Worm (Caenorhabditis elegans) whole organism, early embryonic: ENCODE results near the gene dgat-2.

Source experiments
- B0310.2 ChIP-seq: sonication (generic microtip); optimal IDR thresholded peaks from 2 replicates; lab custom pipeline; 2016; ENCODE audit warnings: mild to moderate bottlenecking, missing genetic modification characterization, missing compliant biosample characterization
- F13C5.2 ChIP-seq: sonication (generic microtip); optimal IDR thresholded peaks from 2 replicates; lab custom pipeline; 2017; ENCODE audit warnings: mild to moderate bottlenecking, missing genetic modification characterization, inconsistent platforms, missing compliant biosample characterization
- aly-1 ChIP-seq: sonication (generic microtip); optimal IDR thresholded peaks from 2 replicates; lab custom pipeline; 2016; ENCODE audit warnings: missing genetic modification characterization, missing compliant biosample characterization
- ama-1 ChIP-seq: fragments of 150-350 bp; optimal IDR thresholded peaks from 2 replicates; lab custom pipeline; 2014
- ceh-13 ChIP-seq: fragments of 200-800 bp; sonication (Bioruptor generic); optimal IDR thresholded peaks from 2 replicates; lab custom pipeline; 2018; ENCODE audit warnings: mild to moderate bottlenecking, missing genetic modification characterization, missing compliant biosample characterization
- ceh-36 ChIP-seq: sonication (generic microtip); optimal IDR thresholded peaks from 2 replicates; lab custom pipeline; 2016; ENCODE audit warnings: missing genetic modification characterization, inconsistent platforms, missing compliant biosample characterization
- ets-7 ChIP-seq: sonication (generic microtip); optimal IDR thresholded peaks from 2 replicates; lab custom pipeline; 2016; ENCODE audit warnings: missing genotype, missing genetic modification characterization, missing compliant biosample characterization
- flt-1 ChIP-seq: fragments of 200-800 bp; sonication (Bioruptor generic); IDR thresholded peaks from 2 replicates; pipeline ENCODE4 v1.3.6; 2022; ENCODE audit warnings: missing genetic modification characterization, missing compliant biosample characterization
- hmbx-1 ChIP-seq: sonication (generic microtip); optimal IDR thresholded peaks from 2 replicates; lab custom pipeline; 2016; ENCODE audit warnings: mild to moderate bottlenecking, missing genetic modification characterization, missing compliant biosample characterization
- hmg-4 ChIP-seq: fragments of 200-800 bp; sonication (Bioruptor generic); optimal IDR thresholded peaks from 2 replicates; lab custom pipeline; 2018; ENCODE audit warnings: mild to moderate bottlenecking, missing genetic modification characterization, missing compliant biosample characterization
- hnd-1 ChIP-seq: sonication (generic microtip); optimal IDR thresholded peaks from 2 replicates; lab custom pipeline; 2016; ENCODE audit warnings: missing genetic modification characterization, missing compliant biosample characterization
- pes-1 ChIP-seq: fragments of 200-800 bp; sonication (Bioruptor generic); IDR thresholded peaks from 2 replicates; pipeline ENCODE4 v1.3.6; 2022; ENCODE audit warnings: missing genetic modification reagents, missing genetic modification characterization, missing compliant biosample characterization
- scrt-1 ChIP-seq: fragments of 200-800 bp; sonication (Bioruptor generic); IDR thresholded peaks from 2 replicates; pipeline ENCODE4 v1.3.6; 2022; ENCODE audit warnings: missing genetic modification characterization, missing compliant biosample characterization
- sea-1 ChIP-seq: fragments of 200-800 bp; sonication (Bioruptor generic); conservative IDR thresholded peaks from 2 replicates; pipeline ENCODE4 v1.3.6; 2022; ENCODE audit warnings: missing genetic modification characterization, missing compliant biosample characterization
- tbx-11 ChIP-seq: fragments of 200-800 bp; sonication (Bioruptor generic); IDR thresholded peaks from 2 replicates; pipeline ENCODE4 v1.3.6; 2022; ENCODE audit warnings: missing genetic modification characterization, missing compliant biosample characterization
- tbx-37 ChIP-seq: fragments of 200-800 bp; sonication (Bioruptor generic); conservative IDR thresholded peaks from 2 replicates; pipeline ENCODE4 v1.3.6; 2022; ENCODE audit warnings: missing genetic modification reagents, missing genetic modification characterization, missing compliant biosample characterization
- tra-4 ChIP-seq: sonication (generic microtip); optimal IDR thresholded peaks from 2 replicates; lab custom pipeline; 2017; ENCODE audit warnings: missing genetic modification characterization, missing compliant biosample characterization

The dgat-2 gene

DNA sequence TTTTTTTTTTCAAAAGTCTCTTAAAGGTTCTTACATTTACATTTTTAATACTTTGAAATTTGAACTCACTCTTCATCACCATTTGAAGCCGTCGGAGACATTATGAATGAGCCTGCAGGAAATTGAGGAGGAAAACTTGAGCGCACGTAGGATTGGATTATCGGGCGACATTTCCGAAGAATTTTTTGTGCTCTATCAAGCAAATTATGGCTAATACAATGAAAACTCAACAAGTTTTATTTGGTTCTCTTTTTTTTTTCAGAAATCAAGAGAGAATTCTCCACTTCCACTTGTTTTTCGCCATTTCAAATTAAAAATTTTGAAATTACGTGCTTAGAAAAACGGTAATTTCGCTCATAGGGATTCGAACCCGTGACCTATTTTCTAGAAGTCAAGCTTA lies 7.6 kb downstream of the dgat-2 start, which contains the start of gene F59A1.12:
TSS of gene F59A1.12 (minus strand) at position 101 of the 400 bp plus-strand sequence.
- TF ChIP-seq B0310.2 (no peak), ama-1 (no peak), sea-1 (GFP tag; lab: Robert Waterston, UW) (no peak), F13C5.2 (tag; lab: Kevin White, UChicago) (no peak), tbx-11 (GFP tag; lab: Robert Waterston, UW) (no peak), hmg-4 (GFP tag; lab: Kevin White, UChicago) (no peak), aly-1 (tag; lab: Kevin White, UChicago) (no peak), ceh-13 (no peak), tra-4 (tag; lab: Kevin White, UChicago) (no peak), hnd-1 (tag; lab: Kevin White, UChicago) (no peak), ceh-36 (tag; lab: Kevin White, UChicago) (no peak), scrt-1 (GFP tag; lab: Robert Waterston, UW) (no peak), hmbx-1 (tag; lab: Kevin White, UChicago) (no peak)

DNA sequence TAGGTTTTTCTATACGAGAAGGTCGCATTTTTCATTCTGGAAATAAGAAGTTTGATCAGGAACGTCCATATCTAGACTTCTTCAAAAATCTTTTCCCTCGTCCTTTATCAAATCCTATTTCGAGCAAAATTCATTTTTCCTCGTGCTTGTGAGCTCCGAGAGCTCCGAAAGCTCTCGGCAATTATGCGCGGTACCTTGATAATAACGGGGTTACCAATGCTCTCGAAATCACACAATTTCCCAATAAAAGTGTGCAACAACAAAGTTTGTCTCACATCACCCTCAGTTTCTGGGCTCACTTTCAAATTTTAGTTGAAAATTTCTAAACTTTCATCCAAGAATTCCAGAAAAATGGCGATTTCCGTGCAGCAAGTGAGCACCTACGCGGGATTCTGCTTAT lies 8.4 kb downstream of the dgat-2 start, which contains the start of gene str-89:
TSS of gene str-89 (plus strand) at position 301 of the 400 bp plus-strand sequence.
- TF ChIP-seq B0310.2 = no peak
- TF ChIP-seq ama-1 = no peak
- TF ChIP-seq hnd-1 (tag; lab: Kevin White, UChicago) = no peak
- no peak for TF ChIP-seq tbx-11 (GFP tag; lab: Robert Waterston, UW)
- TF ChIP-seq sea-1 (GFP tag; lab: Robert Waterston, UW) = no peak
- no peak for TF ChIP-seq ceh-13
- no peak for TF ChIP-seq ets-7 (tag; lab: Kevin White, UChicago)
- no peak for TF ChIP-seq aly-1 (tag; lab: Kevin White, UChicago)
- TF ChIP-seq hmbx-1 (tag; lab: Kevin White, UChicago) = no peak
- no peak for TF ChIP-seq F13C5.2 (tag; lab: Kevin White, UChicago)
- TF ChIP-seq pes-1 (GFP tag; lab: Robert Waterston, UW) = no peak
- TF ChIP-seq scrt-1 (GFP tag; lab: Robert Waterston, UW) = no peak
- no peak for TF ChIP-seq flt-1
- TF ChIP-seq hmg-4 (GFP tag; lab: Kevin White, UChicago) = no peak
- no peak for TF ChIP-seq ceh-36 (tag; lab: Kevin White, UChicago)
- TF ChIP-seq tra-4 (tag; lab: Kevin White, UChicago) = no peak

DNA sequence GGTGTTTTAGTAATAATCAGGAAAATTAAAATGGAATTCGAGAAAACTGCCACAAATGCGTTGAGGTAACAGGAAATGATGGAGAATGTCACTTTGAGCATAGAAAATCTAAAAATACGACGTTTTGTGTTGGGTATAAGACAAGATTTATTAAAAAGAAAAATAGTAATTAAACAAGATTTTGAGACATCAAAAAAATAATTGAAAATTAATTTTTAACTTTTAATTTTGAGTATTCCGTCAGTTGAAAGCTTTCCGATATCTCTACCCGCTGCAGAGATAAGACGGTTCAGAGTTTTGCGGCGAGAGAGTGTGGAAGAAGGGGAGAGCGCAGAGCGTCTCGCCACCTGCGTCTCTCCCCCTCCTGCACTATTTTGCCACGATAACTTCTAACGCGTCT lies 13.2 kb downstream of the dgat-2 start, which contains the start of gene str-93:
TSS of gene str-93 (minus strand) at position 101 of the 400 bp plus-strand sequence.
- TF ChIP-seq ceh-36 (tag; lab: Kevin White, UChicago) (no peak), tbx-11 (GFP tag; lab: Robert Waterston, UW) (no peak), sea-1 (GFP tag; lab: Robert Waterston, UW) (no peak), B0310.2 (no peak), tra-4 (tag; lab: Kevin White, UChicago) (no peak), hmbx-1 (tag; lab: Kevin White, UChicago) (no peak), flt-1 (no peak), hmg-4 (GFP tag; lab: Kevin White, UChicago) (no peak), ets-7 (tag; lab: Kevin White, UChicago) (no peak), ceh-13 (no peak), pes-1 (GFP tag; lab: Robert Waterston, UW) (no peak), scrt-1 (GFP tag; lab: Robert Waterston, UW) (no peak), ama-1 (no peak), hnd-1 (tag; lab: Kevin White, UChicago) (no peak), aly-1 (tag; lab: Kevin White, UChicago) (no peak), F13C5.2 (tag; lab: Kevin White, UChicago) (no peak), tbx-37 (GFP tag; lab: Robert Waterston, UW) (no peak)

DNA sequence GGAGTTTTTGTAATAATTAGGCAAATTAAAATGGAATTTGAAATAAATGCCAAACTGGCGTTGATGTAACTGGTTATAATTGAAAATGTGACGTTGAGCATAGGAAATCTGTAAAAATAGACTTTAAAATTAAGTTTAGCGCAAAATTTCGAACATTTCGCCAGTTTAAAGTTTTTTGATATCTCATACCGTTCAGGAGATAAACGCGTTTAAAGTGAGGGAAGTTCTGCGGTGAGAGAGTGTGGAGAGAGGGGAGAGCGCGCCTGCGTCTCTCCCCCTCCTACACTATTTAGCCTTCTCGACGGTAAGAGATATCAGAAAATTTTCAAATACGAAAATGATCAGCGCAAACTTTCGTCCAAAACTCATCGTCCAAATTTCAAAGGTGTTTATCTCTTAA lies 16.4 kb downstream of the dgat-2 start, which contains the start of gene str-92:
TSS of gene str-92 (minus strand) at position 101 of the 400 bp plus-strand sequence.
- TF ChIP-seq pes-1 (GFP tag; lab: Robert Waterston, UW) = no peak
- TF ChIP-seq tra-4 (tag; lab: Kevin White, UChicago) = no peak
- TF ChIP-seq hmg-4 (GFP tag; lab: Kevin White, UChicago) = no peak
- TF ChIP-seq ceh-36 (tag; lab: Kevin White, UChicago) = no peak
- TF ChIP-seq tbx-11 (GFP tag; lab: Robert Waterston, UW) = no peak

DNA sequence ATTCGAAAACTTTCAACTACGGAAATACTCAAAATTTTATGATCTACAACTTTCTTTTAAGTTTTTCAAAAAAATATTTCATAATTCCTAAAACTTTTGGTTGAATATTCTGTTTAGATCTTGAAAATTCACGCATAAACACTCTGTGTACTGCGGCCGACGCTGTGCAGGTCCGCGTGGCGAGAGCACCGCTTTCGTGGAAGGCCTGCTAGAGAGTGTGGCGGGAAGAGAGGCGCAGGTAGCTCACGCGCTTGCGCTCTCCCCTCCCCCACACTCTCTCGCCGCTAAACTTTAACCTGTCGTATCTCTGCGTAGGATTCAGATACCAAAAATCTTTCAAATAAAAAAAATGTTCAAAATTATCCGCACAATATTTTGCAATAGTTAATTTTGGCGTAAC lies 23.2 kb downstream of the dgat-2 start:
- TF ChIP-seq flt-1 (no peak), hmbx-1 (tag; lab: Kevin White, UChicago) (no peak), hmg-4 (GFP tag; lab: Kevin White, UChicago) (no peak), F13C5.2 (tag; lab: Kevin White, UChicago) (no peak), tra-4 (tag; lab: Kevin White, UChicago) (no peak), aly-1 (tag; lab: Kevin White, UChicago) (no peak), tbx-37 (GFP tag; lab: Robert Waterston, UW) (no peak), ama-1 (no peak), ceh-36 (tag; lab: Kevin White, UChicago) (no peak), B0310.2 (no peak), ceh-13 (no peak), pes-1 (GFP tag; lab: Robert Waterston, UW) (no peak), ets-7 (tag; lab: Kevin White, UChicago) (no peak), hnd-1 (tag; lab: Kevin White, UChicago) (no peak), tbx-11 (GFP tag; lab: Robert Waterston, UW) (no peak), scrt-1 (GFP tag; lab: Robert Waterston, UW) (no peak), sea-1 (GFP tag; lab: Robert Waterston, UW) (no peak)

DNA sequence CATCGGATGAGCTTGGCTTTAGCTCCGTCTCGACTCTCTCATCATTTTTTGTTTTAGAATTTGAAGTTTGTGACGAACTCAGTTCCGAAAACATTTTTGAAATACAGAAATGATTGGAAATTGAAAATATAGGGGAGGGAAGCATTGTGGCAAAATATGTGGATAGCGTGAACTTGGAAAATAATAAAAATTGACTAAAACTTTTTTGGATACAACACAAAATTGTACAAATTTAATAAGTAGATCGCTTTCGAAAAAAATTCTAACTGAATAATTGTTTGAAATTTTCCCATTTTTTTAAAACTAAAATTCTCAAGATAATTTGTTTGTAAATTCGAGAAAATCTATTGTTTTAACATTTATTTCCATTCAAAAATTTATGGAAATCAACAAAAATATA lies 23.7 kb downstream of the dgat-2 start, which contains the start of gene F59A1.15:
TSS of gene F59A1.15 (minus strand) at position 101 of the 400 bp plus-strand sequence.
- no peak for TF ChIP-seq ceh-13
- TF ChIP-seq flt-1 = no peak
- TF ChIP-seq aly-1 (tag; lab: Kevin White, UChicago) = no peak
- TF ChIP-seq F13C5.2 (tag; lab: Kevin White, UChicago) = no peak
- TF ChIP-seq B0310.2 = no peak
- TF ChIP-seq tra-4 (tag; lab: Kevin White, UChicago) = no peak
- no peak for TF ChIP-seq ama-1
- no peak for TF ChIP-seq hmg-4 (GFP tag; lab: Kevin White, UChicago)
- no peak for TF ChIP-seq pes-1 (GFP tag; lab: Robert Waterston, UW)
- TF ChIP-seq ceh-36 (tag; lab: Kevin White, UChicago) = no peak
- TF ChIP-seq hmbx-1 (tag; lab: Kevin White, UChicago) = no peak
- no peak for TF ChIP-seq scrt-1 (GFP tag; lab: Robert Waterston, UW)
- no peak for TF ChIP-seq hnd-1 (tag; lab: Kevin White, UChicago)
- TF ChIP-seq sea-1 (GFP tag; lab: Robert Waterston, UW) = no peak
